Worm (Caenorhabditis elegans) whole organism, L1 larva: ENCODE data around the gene K09H11.15.
A peak's percentile ranks its signal among the peaks of the same experiment; 100 is the strongest.

Experiments used
- C04F5.9 ChIP-seq: sonication (generic microtip); optimal IDR thresholded peaks from 2 replicates; lab custom pipeline; 2016; ENCODE audit warnings: missing genetic modification characterization, missing compliant biosample characterization
- C16A3.4 ChIP-seq: fragments of 150-350 bp; optimal IDR thresholded peaks from 2 replicates; lab custom pipeline; 2014; ENCODE audit warnings: missing biosample characterization, missing genetic modification characterization
- C34B4.2 ChIP-seq: sonication (generic microtip); optimal IDR thresholded peaks from 2 replicates; lab custom pipeline; 2017; ENCODE audit warnings: mild to moderate bottlenecking, missing genetic modification characterization, missing compliant biosample characterization
- Y116A8C.19 ChIP-seq: sonication (generic microtip); optimal IDR thresholded peaks from 2 replicates; lab custom pipeline; 2016; ENCODE audit warnings: missing compliant biosample characterization, missing genetic modification characterization, borderline replicate concordance
- aha-1 ChIP-seq: fragments of 150-350 bp; optimal IDR thresholded peaks from 2 replicates; lab custom pipeline; 2014; ENCODE audit warnings: missing biosample characterization, missing genetic modification characterization
- alr-1 ChIP-seq: fragments of 200-800 bp; sonication (Bioruptor generic); optimal IDR thresholded peaks from 2 replicates; lab custom pipeline; 2018; ENCODE audit warnings: borderline replicate concordance, mild to moderate bottlenecking, missing genetic modification characterization, missing compliant biosample characterization
- aly-2 ChIP-seq: fragments of 150-350 bp; optimal IDR thresholded peaks from 2 replicates; lab custom pipeline; 2014; ENCODE audit warnings: missing biosample characterization, missing genetic modification characterization
- ama-1 ChIP-seq: fragments of 150-350 bp; optimal IDR thresholded peaks from 2 replicates; lab custom pipeline; 2014
- blmp-1 ChIP-seq: fragments of 150-350 bp; optimal IDR thresholded peaks from 2 replicates; lab custom pipeline; 2014; ENCODE audit warnings: missing biosample characterization, missing genetic modification characterization
- ceh-63 ChIP-seq: fragments of 200-800 bp; sonication (Bioruptor generic); optimal IDR thresholded peaks from 2 replicates; lab custom pipeline; 2018; ENCODE audit warnings: mild to moderate bottlenecking, missing genetic modification characterization, missing compliant biosample characterization
- ceh-8 ChIP-seq: fragments of 200-800 bp; sonication (Bioruptor generic); optimal IDR thresholded peaks from 2 replicates; lab custom pipeline; 2018; ENCODE audit warnings: mild to moderate bottlenecking, missing genetic modification characterization, moderate library complexity, missing compliant biosample characterization
- ceh-90 ChIP-seq: sonication (generic microtip); optimal IDR thresholded peaks from 2 replicates; lab custom pipeline; 2016; ENCODE audit warnings: missing genetic modification characterization, missing compliant biosample characterization
- dpl-1 ChIP-seq, 3 experiments: fragments of 150-350 bp in 2 of 3; sonication (generic microtip) in 1 of 3; optimal IDR thresholded peaks; 2 replicates each; lab custom pipeline; 2014 to 2017; ENCODE audit warnings: missing biosample characterization in 3 of 3, missing genetic modification characterization in 3 of 3, missing genetic modification reagents in 3 of 3
- efl-1 ChIP-seq, 4 experiments: fragments of 150-350 bp; optimal IDR thresholded peaks in 3 of 4; peaks in 1 of 4; 1 replicate in 1 of 4; 2 replicates in 3 of 4; lab custom pipeline; 2014; ENCODE audit warnings: missing biosample characterization in 2 of 4, missing genetic modification characterization in 2 of 4, missing genetic modification reagents in 2 of 4
- efl-3 ChIP-seq: fragments of 200-800 bp; sonication (Bioruptor generic); optimal IDR thresholded peaks from 2 replicates; lab custom pipeline; 2018; ENCODE audit warnings: mild to moderate bottlenecking, missing genetic modification characterization, missing compliant biosample characterization
- egl-13 ChIP-seq: sonication (generic microtip); optimal IDR thresholded peaks from 2 replicates; lab custom pipeline; 2016; ENCODE audit warnings: missing genotype, missing genetic modification reagents, missing genetic modification characterization, missing compliant biosample characterization
- elt-3 ChIP-seq, 6 experiments: fragments of 150-350 bp in 1 of 6; sonication (generic microtip); optimal IDR thresholded peaks; 2 replicates each; lab custom pipeline; 2017 to 2018; ENCODE audit warnings: missing biosample characterization in 6 of 6, missing genetic modification characterization in 6 of 6, inconsistent platforms in 1 of 6
- fkh-10 ChIP-seq: sonication (generic microtip); optimal IDR thresholded peaks from 2 replicates; lab custom pipeline; 2017; ENCODE audit warnings: missing biosample characterization, missing genetic modification reagents, missing genetic modification characterization
- fkh-4 ChIP-seq: sonication (generic microtip); optimal IDR thresholded peaks from 2 replicates; lab custom pipeline; 2016; ENCODE audit warnings: missing compliant biosample characterization, missing genetic modification characterization, borderline replicate concordance
- grh-1 ChIP-seq: fragments of 200-800 bp; sonication (Bioruptor generic); IDR thresholded peaks from 2 replicates; pipeline ENCODE4 v1.3.6; 2022; ENCODE audit warnings: missing genetic modification reagents, missing genetic modification characterization, missing compliant biosample characterization
- hlh-4 ChIP-seq: sonication (generic microtip); optimal IDR thresholded peaks from 2 replicates; lab custom pipeline; 2016; ENCODE audit warnings: mild to moderate bottlenecking, missing genetic modification characterization, missing compliant biosample characterization
- hpl-2 ChIP-seq: fragments of 150-350 bp; optimal IDR thresholded peaks from 2 replicates; lab custom pipeline; 2014; ENCODE audit warnings: missing biosample characterization, missing genetic modification reagents, missing genetic modification characterization
- jun-1 ChIP-seq: fragments of 150-350 bp; optimal IDR thresholded peaks from 2 replicates; lab custom pipeline; 2014; ENCODE audit warnings: missing biosample characterization, missing genetic modification reagents, missing genetic modification characterization
- lin-14 ChIP-seq: fragments of 200-800 bp; sonication (Bioruptor generic); optimal IDR thresholded peaks from 2 replicates; lab custom pipeline; 2018; ENCODE audit warnings: mild to moderate bottlenecking, missing genetic modification characterization, moderate library complexity, missing compliant biosample characterization
- lin-15B ChIP-seq: fragments of 150-350 bp; sonication (generic microtip); optimal IDR thresholded peaks from 3 replicates; lab custom pipeline; 2014; ENCODE audit warnings: missing biosample characterization, missing genetic modification characterization
- lin-39 ChIP-seq: fragments of 150-350 bp; optimal IDR thresholded peaks from 2 replicates; lab custom pipeline; 2014; ENCODE audit warnings: missing biosample characterization, missing genetic modification reagents, missing genetic modification characterization
- lsy-2 ChIP-seq, 2 experiments: fragments of 150-350 bp; optimal IDR thresholded peaks; 2 replicates each; lab custom pipeline; 2014; ENCODE audit warnings: missing biosample characterization in 2 of 2, missing genetic modification characterization in 2 of 2
- mab-9 ChIP-seq: fragments of 200-800 bp; sonication (Bioruptor generic); IDR thresholded peaks from 2 replicates; pipeline ENCODE4 v1.3.6; 2022; ENCODE audit warnings: missing genetic modification reagents, missing genetic modification characterization, missing compliant biosample characterization
- mdl-1 ChIP-seq, 2 experiments: fragments of 150-350 bp; optimal IDR thresholded peaks; 2 replicates each; lab custom pipeline; 2014 to 2017; ENCODE audit warnings: missing biosample characterization in 2 of 2, missing genetic modification characterization in 2 of 2, inconsistent platforms in 1 of 2
- mef-2 ChIP-seq: fragments of 150-350 bp; optimal IDR thresholded peaks from 2 replicates; lab custom pipeline; 2014; ENCODE audit warnings: missing biosample characterization, missing genetic modification characterization
- nhr-11 ChIP-seq: fragments of 150-350 bp; optimal IDR thresholded peaks from 2 replicates; lab custom pipeline; 2014; ENCODE audit warnings: missing biosample characterization, missing genetic modification characterization
- nhr-12 ChIP-seq: sonication (generic microtip); optimal IDR thresholded peaks from 2 replicates; lab custom pipeline; 2017; ENCODE audit warnings: missing biosample characterization, missing genetic modification characterization
- nhr-19 ChIP-seq: fragments of 200-800 bp; sonication (Bioruptor generic); conservative IDR thresholded peaks from 2 replicates; pipeline ENCODE4 v1.3.6; 2022; ENCODE audit warnings: missing genetic modification characterization, missing compliant biosample characterization
- nhr-237 ChIP-seq: fragments of 150-350 bp; optimal IDR thresholded peaks from 2 replicates; lab custom pipeline; 2014; ENCODE audit warnings: missing biosample characterization, missing genetic modification characterization
- nhr-71 ChIP-seq: sonication (generic microtip); optimal IDR thresholded peaks from 2 replicates; lab custom pipeline; 2016; ENCODE audit warnings: mild to moderate bottlenecking, missing genetic modification characterization, moderate library complexity, missing compliant biosample characterization
- nhr-76 ChIP-seq: sonication (generic microtip); optimal IDR thresholded peaks from 2 replicates; lab custom pipeline; 2017; ENCODE audit warnings: missing biosample characterization, missing genetic modification characterization
- nhr-77 ChIP-seq: fragments of 150-350 bp; optimal IDR thresholded peaks from 2 replicates; lab custom pipeline; 2014; ENCODE audit warnings: missing biosample characterization, missing genetic modification characterization
- nhr-85 ChIP-seq: sonication (generic microtip); peaks from one replicate; lab custom pipeline; 2016; ENCODE audit warnings: missing genetic modification characterization, inconsistent platforms, missing compliant biosample characterization
- nhr-90 ChIP-seq: sonication (generic microtip); optimal IDR thresholded peaks from 2 replicates; lab custom pipeline; 2016; ENCODE audit warnings: mild to moderate bottlenecking, missing genetic modification characterization, missing compliant biosample characterization; ENCODE audit not compliant: poor library complexity
- pag-3 ChIP-seq: sonication (generic microtip); optimal IDR thresholded peaks from 2 replicates; lab custom pipeline; 2017; ENCODE audit warnings: missing genetic modification characterization, mild to moderate bottlenecking, missing compliant biosample characterization, antibody characterized with exemption, borderline replicate concordance; ENCODE audit not compliant: insufficient read depth
- rnt-1 ChIP-seq: sonication (generic microtip); optimal IDR thresholded peaks from 2 replicates; lab custom pipeline; 2016; ENCODE audit warnings: mild to moderate bottlenecking, missing genetic modification characterization, moderate library complexity, missing compliant biosample characterization
- snu-23 ChIP-seq: sonication (generic microtip); optimal IDR thresholded peaks from 2 replicates; lab custom pipeline; 2016; ENCODE audit warnings: missing genetic modification characterization, missing compliant biosample characterization
- sup-37 ChIP-seq: fragments of 200-800 bp; sonication (Bioruptor generic); optimal IDR thresholded peaks from 2 replicates; lab custom pipeline; 2018; ENCODE audit warnings: mild to moderate bottlenecking, missing genetic modification characterization, missing compliant biosample characterization
- swsn-7 ChIP-seq: sonication (generic microtip); optimal IDR thresholded peaks from 2 replicates; lab custom pipeline; 2016; ENCODE audit warnings: missing genetic modification characterization, missing compliant biosample characterization
- tbx-2 ChIP-seq: sonication (generic microtip); optimal IDR thresholded peaks from 2 replicates; lab custom pipeline; 2016; ENCODE audit warnings: missing genetic modification characterization, missing compliant biosample characterization
- tlp-1 ChIP-seq: fragments of 150-350 bp; optimal IDR thresholded peaks from 2 replicates; lab custom pipeline; 2014; ENCODE audit warnings: missing biosample characterization, missing genetic modification characterization
- unc-130 ChIP-seq: fragments of 150-350 bp; optimal IDR thresholded peaks from 2 replicates; lab custom pipeline; 2017; ENCODE audit warnings: missing biosample characterization, missing genetic modification characterization, inconsistent platforms
- unc-98 ChIP-seq: fragments of 200-800 bp; sonication (Bioruptor generic); IDR thresholded peaks from 2 replicates; pipeline ENCODE4 v1.3.6; 2022; ENCODE audit warnings: missing genetic modification characterization, missing compliant biosample characterization
- vab-15 ChIP-seq: sonication (generic microtip); optimal IDR thresholded peaks from 2 replicates; lab custom pipeline; 2017; ENCODE audit warnings: missing genotype, mild to moderate bottlenecking, missing genetic modification characterization, missing compliant biosample characterization
- xbp-1 ChIP-seq: sonication (generic microtip); optimal IDR thresholded peaks from 2 replicates; lab custom pipeline; 2016; ENCODE audit warnings: missing genetic modification characterization, missing compliant biosample characterization
- zip-4 ChIP-seq: fragments of 200-800 bp; sonication (Bioruptor generic); optimal IDR thresholded peaks from 2 replicates; lab custom pipeline; 2018; ENCODE audit warnings: mild to moderate bottlenecking, missing genetic modification characterization, moderate library complexity, missing compliant biosample characterization
- ztf-11 ChIP-seq, 2 experiments: sonication (generic microtip); optimal IDR thresholded peaks; 2 replicates each; lab custom pipeline; 2016 to 2017; ENCODE audit warnings: missing genetic modification characterization in 2 of 2, missing biosample characterization in 1 of 2, missing compliant biosample characterization in 1 of 2

K09H11.15 gene

DNA sequence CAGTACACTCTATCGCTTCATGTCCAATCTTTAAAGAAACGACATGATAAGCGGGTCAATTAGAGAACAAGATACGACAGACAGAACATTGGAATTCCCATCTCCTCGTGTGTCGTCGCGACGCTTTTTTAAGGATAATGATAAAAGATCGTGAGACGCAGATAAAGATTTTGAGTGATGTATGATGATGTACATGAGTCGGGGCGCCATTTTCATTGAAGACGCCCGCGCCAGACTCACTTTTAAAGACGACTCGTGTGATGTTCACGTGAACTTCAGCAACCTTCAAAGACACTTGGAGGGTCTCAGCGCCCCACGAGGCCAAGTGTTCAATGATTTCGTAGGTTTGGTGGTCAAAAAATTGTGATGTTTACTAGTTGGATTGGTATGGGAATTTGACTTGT lies 37.6 kb upstream of the K09H11.15 start:
- TF ChIP-seq lin-15B (tag; lab: Kevin White, UChicago) = no peak
- peak; percentile 76 for TF ChIP-seq snu-23 (GFP tag; lab: Kevin White, UChicago)
- TF ChIP-seq nhr-12 = no peak
- TF ChIP-seq unc-130 (tag; lab: Kevin White, UChicago) = peak; percentile 25
- no peak for TF ChIP-seq hpl-2 (GFP tag; lab: Kevin White, UChicago)
- peak; percentile 38 for TF ChIP-seq xbp-1
- TF ChIP-seq blmp-1 (tag; lab: Kevin White, UChicago) = peak; percentile 84
- TF ChIP-seq lin-39 (tag; lab: Kevin White, UChicago) = peak; percentile 47
- no peak for TF ChIP-seq ceh-8 (GFP tag; lab: Kevin White, UChicago)
- TF ChIP-seq pag-3 (tag; lab: Kevin White, UChicago) = no peak
- peak; percentile 70 for TF ChIP-seq grh-1
- TF ChIP-seq tbx-2 (tag; lab: Kevin White, UChicago) = peak; percentile 77
- TF ChIP-seq C16A3.4 (tag; lab: Kevin White, UChicago) = peak; percentile 24
- TF ChIP-seq ceh-90 (tag; lab: Kevin White, UChicago) = no peak
- no peak for TF ChIP-seq unc-98 (GFP tag; lab: Robert Waterston, UW)
- peak; percentile 18 for TF ChIP-seq swsn-7 (tag; lab: Kevin White, UChicago)
- no peak for TF ChIP-seq fkh-4 (tag; lab: Kevin White, UChicago)
- TF ChIP-seq ama-1 (lab: Kevin White, UChicago) = no peak
- no peak for TF ChIP-seq C04F5.9 (tag; lab: Kevin White, UChicago)
- TF ChIP-seq ceh-63 (GFP tag; lab: Kevin White, UChicago) = no peak
- TF ChIP-seq nhr-237 (tag; lab: Kevin White, UChicago) = no peak
- peak in 5 of 6 experiments; percentile 72 to 92 (median 78) for TF ChIP-seq elt-3 (tag; optimal IDR thresholded peaks at IDR 0.05; lab: Kevin White, UChicago)
- peak; percentile 84 for TF ChIP-seq nhr-90 (tag; lab: Kevin White, UChicago)
- TF ChIP-seq hlh-4 (tag; lab: Kevin White, UChicago) = no peak
- no peak for TF ChIP-seq jun-1
- TF ChIP-seq nhr-85 = peak; percentile 98
- no peak for TF ChIP-seq zip-4 (GFP tag; lab: Kevin White, UChicago)
- TF ChIP-seq lin-14 = peak; percentile 94
- no peak for TF ChIP-seq nhr-11 (tag; lab: Kevin White, UChicago)
- peak in 1 of 2 experiments; percentile 92 for TF ChIP-seq mdl-1 (tag; optimal IDR thresholded peaks at IDR 0.05; lab: Kevin White, UChicago)
- no peak for TF ChIP-seq tlp-1
- TF ChIP-seq nhr-76 (tag; lab: Kevin White, UChicago) = peak; percentile 10
- peak in 1 of 3 experiments; percentile 35 for TF ChIP-seq dpl-1 (GFP tag; optimal IDR thresholded peaks at IDR 0.05; lab: Kevin White, UChicago)
- TF ChIP-seq C34B4.2 (tag; lab: Kevin White, UChicago) = no peak
- no peak for TF ChIP-seq aha-1 (tag; lab: Kevin White, UChicago)
- TF ChIP-seq efl-1 (optimal IDR thresholded peaks at IDR 0.05; lab: Kevin White, UChicago) = peak; percentile 18 to 34
- peak; percentile 1 to 84 for TF ChIP-seq efl-1 (GFP tag; optimal IDR thresholded peaks at IDR 0.05 in 1 of 2; lab: Kevin White, UChicago)
- peak; percentile 19 for TF ChIP-seq nhr-77 (tag; lab: Kevin White, UChicago)
- no peak for TF ChIP-seq fkh-10
- TF ChIP-seq sup-37 (GFP tag; lab: Kevin White, UChicago) = no peak
- peak; percentile 92 for TF ChIP-seq nhr-71 (tag; lab: Kevin White, UChicago)
- no peak for TF ChIP-seq Y116A8C.19 (tag; lab: Kevin White, UChicago)
- no peak for TF ChIP-seq vab-15 (tag; lab: Kevin White, UChicago)
- TF ChIP-seq mef-2 = no peak
- TF ChIP-seq rnt-1 (tag; lab: Kevin White, UChicago) = peak; percentile 49
- TF ChIP-seq ztf-11 (tag; optimal IDR thresholded peaks at IDR 0.05; lab: Kevin White, UChicago) = no peak
- TF ChIP-seq aly-2 (tag; lab: Kevin White, UChicago) = no peak
- TF ChIP-seq egl-13 (tag; lab: Kevin White, UChicago) = no peak
- TF ChIP-seq nhr-19 (GFP tag; lab: Robert Waterston, UW) = peak; percentile 88
- no peak for TF ChIP-seq efl-3 (GFP tag; lab: Kevin White, UChicago)
- no peak for TF ChIP-seq alr-1
- TF ChIP-seq lsy-2 (tag; optimal IDR thresholded peaks at IDR 0.05; lab: Kevin White, UChicago) = peak; percentile 49 to 52
- TF ChIP-seq mab-9 (GFP tag; lab: Robert Waterston, UW) = no peak
